Worm (Caenorhabditis elegans): Measurements from ENCODE around the gene ZC404.1.

ce11 chrV:6811863-6812262, 17.9 kb downstream of the ZC404.1 start:
- peak; percentile 91 for TF ChIP-seq nhr-80 (tag; optimal IDR thresholded peaks at IDR 0.05)
- TF ChIP-seq C17E4.6 (GFP tag; IDR thresholded peaks at IDR 0.05), result no peak
- no peak for TF ChIP-seq snpc-4 (GFP tag; optimal IDR thresholded peaks at IDR 0.05)
- no peak for TF ChIP-seq snpc-4 (tag; optimal IDR thresholded peaks at IDR 0.05)
- no peak for TF ChIP-seq hmg-20 (GFP tag; IDR thresholded peaks at IDR 0.05)
- TF ChIP-seq madf-10 (tag; optimal IDR thresholded peaks at IDR 0.05), result no peak
- TF ChIP-seq madf-8 (GFP tag; conservative IDR thresholded peaks at IDR 0.05), result no peak
- no peak for TF ChIP-seq hsf-1 (GFP tag; IDR thresholded peaks at IDR 0.05)
- TF ChIP-seq hrde-1 (tag; optimal IDR thresholded peaks at IDR 0.05; ENCODE audit: borderline replicate concordance), result no peak
- no peak for TF ChIP-seq T26A5.8 (tag; optimal IDR thresholded peaks at IDR 0.05)
- no peak for TF ChIP-seq Y53F4B.3 (GFP tag; IDR thresholded peaks at IDR 0.05)

Measured in whole organism, young adult.